Worm (Caenorhabditis elegans): ENCODE measurements around the gene srw-24.
"Not testable (repeated sequence)": the region's sequence is repeated elsewhere in the genome, so short reads cannot be mapped to it uniquely, and the experiment has no call there.

srw-24 gene

DNA sequence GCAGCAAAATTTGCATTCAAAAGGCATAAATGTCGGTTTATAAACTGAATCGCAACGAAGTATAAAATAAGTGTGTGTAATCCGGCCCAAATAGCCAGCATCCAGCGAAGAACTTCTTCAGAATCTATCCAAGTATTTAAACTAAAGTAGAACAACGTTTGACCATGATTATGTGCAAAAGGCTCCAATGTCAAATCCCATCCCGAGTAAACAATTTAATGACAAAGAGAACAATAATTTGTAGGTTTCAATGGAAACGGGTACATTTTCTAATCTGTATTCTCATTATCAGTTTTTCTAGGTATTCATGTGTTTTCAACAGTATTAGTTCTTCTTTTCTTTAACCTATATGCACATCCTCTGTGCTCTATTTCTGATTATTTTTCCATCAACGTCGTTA lies 16.1 kb upstream of the srw-24 start, which contains the start of gene C41G6.12:
Gene C41G6.12 (minus strand): TSS at position 101 of the 400 bp plus-strand sequence.
- not testable (repeated sequence) for TF ChIP-seq nhr-21, nhr-129, nhr-77 (tag; optimal IDR thresholded peaks at IDR 0.05)

DNA sequence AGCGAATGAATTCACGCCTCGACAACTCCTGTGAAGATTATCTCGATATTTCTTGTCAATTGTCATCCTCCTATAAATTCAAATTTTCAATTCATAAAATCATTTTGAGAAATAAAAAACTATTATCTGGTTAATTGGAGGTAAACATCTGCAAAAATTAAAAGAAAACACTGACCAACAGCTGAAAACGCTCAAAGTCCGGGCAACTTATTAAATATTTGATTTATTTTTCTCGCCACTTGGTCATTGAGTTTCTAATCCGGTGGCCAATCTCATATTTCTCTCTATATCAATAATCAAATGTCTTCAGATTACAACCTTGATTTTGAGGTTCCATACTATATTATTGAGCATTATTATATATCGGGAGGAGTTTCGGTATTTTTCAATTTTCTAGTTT lies 11.9 kb upstream of the srw-24 start, which contains the start of gene sri-24:
Gene sri-24 (plus strand): TSS at position 301 of the 400 bp plus-strand sequence.
- not testable (repeated sequence) for TF ChIP-seq unc-39, nhr-129, nhr-23 (tag; optimal IDR thresholded peaks at IDR 0.05)

DNA sequence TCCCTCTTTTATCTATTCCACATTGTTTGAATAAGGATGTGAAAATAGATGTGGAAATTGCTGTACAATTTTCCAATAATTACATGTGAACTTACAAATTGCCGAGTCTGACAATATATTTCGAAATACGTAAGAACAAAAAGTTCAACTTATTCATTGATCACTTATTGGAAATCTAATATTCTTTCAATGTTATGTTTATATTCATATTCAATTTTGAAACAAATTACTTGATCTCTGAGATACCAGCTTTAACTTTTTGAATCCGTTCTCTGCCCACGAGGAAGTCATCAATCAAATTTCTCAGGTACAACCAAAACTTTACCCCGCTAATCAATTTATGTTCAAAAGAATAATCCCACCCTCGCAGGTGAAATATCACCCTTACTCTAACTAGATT lies 8.6 kb upstream of the srw-24 start, which contains the start of gene sri-26:
Gene sri-26 (plus strand): TSS at position 301 of the 400 bp plus-strand sequence.
- not testable (repeated sequence) for TF ChIP-seq mbf-1, fos-1, crh-2 (tag; optimal IDR thresholded peaks at IDR 0.05)

DNA sequence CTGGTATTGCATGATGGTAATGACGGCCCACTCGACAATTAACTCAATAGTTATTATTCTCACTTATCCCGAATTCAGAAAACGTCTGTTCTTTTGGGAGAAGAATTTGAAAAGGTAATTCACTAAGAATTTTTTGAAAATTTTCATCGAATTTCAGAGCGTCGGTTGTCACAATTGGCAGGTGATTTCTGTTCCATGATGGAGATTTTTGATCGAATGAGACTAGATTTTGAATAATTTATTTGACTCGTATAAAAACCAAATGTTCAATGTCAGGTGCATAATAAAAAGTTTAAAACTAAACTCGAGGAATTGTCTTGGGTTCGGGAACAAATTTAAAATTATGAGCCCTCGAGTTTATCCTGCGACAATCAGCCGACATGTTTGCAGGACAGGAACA lies 7.1 kb upstream of the srw-24 start, which contains the start of gene sri-25:
Gene sri-25 (plus strand): TSS at position 301 of the 400 bp plus-strand sequence.
- no peak for TF ChIP-seq R02D3.7 (tag; optimal IDR thresholded peaks at IDR 0.05)
- no peak for TF ChIP-seq peb-1 (tag; optimal IDR thresholded peaks at IDR 0.05)
- no peak for TF ChIP-seq mab-5 (tag; optimal IDR thresholded peaks at IDR 0.05)

DNA sequence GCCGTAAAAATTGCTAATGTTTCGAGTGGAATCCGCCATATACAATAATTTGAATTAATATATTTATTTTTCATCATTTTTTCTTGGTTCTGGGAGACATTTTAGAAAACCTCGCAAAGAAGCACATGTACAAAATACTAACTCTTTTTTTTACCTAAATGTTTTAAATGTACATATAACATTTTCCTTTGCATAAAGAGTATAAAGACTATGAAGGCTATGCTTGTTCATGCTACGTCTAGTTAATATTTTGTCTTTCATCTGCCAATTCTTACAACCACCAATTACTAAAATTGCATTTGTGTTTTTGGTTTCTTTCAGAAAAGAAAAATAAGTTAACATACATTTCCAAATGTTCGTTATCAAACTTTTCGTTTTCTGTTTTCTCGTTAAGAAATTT lies 2.4 kb upstream of the srw-24 start, which contains the start of gene irld-25:
Gene irld-25 (plus strand): TSS at position 301 of the 400 bp plus-strand sequence.
- no peak for TF ChIP-seq nhr-77 (tag; optimal IDR thresholded peaks at IDR 0.05)
- no peak for TF ChIP-seq mbf-1 (tag; optimal IDR thresholded peaks at IDR 0.05)
- no peak for TF ChIP-seq elt-1 (tag; optimal IDR thresholded peaks at IDR 0.05)
- no peak for TF ChIP-seq ceh-82 (tag; optimal IDR thresholded peaks at IDR 0.05)

DNA sequence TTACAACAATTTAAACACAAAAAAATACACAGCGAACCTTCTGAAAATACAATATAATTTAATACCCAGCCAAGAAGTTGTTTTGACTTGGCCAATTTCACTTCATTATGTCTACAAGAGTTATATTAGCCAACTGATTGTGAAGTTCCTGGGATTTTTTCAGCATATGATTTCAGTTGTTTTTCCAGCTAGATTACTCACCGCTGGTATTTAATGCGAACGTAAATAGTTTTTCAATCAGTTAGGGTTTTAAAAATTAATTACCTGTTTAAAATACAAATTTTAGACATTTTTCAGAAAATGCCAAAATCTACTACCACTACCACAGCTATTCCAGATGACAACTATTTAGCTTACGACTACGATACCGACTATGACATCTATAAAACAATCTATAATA lies 1.9 kb downstream of the srw-24 start, which contains the start of gene srw-14:
Gene srw-14 (plus strand): TSS at position 301 of the 400 bp plus-strand sequence.
- TF ChIP-seq peb-1 (tag; optimal IDR thresholded peaks at IDR 0.05) (no peak), unc-55 (GFP tag; optimal IDR thresholded peaks at IDR 0.05) (no peak), nhr-21 (tag; optimal IDR thresholded peaks at IDR 0.05) (no peak), ZK546.5 (tag; optimal IDR thresholded peaks at IDR 0.05) (no peak), ceh-16 (tag; optimal IDR thresholded peaks at IDR 0.05) (no peak), crh-2 (tag; optimal IDR thresholded peaks at IDR 0.05) (no peak), gmeb-1 (tag; optimal IDR thresholded peaks at IDR 0.05) (no peak), nhr-237 (tag; optimal IDR thresholded peaks at IDR 0.05) (no peak), mdl-1 (tag; optimal IDR thresholded peaks at IDR 0.05) (no peak), snpc-4 (tag; optimal IDR thresholded peaks at IDR 0.05) (no peak), zag-1 (tag; optimal IDR thresholded peaks at IDR 0.05) (no peak), lin-39 (tag; optimal IDR thresholded peaks at IDR 0.05) (no peak), elt-3 (tag; optimal IDR thresholded peaks at IDR 0.05) (no peak), F13H6.1 (tag; optimal IDR thresholded peaks at IDR 0.05) (no peak)

DNA sequence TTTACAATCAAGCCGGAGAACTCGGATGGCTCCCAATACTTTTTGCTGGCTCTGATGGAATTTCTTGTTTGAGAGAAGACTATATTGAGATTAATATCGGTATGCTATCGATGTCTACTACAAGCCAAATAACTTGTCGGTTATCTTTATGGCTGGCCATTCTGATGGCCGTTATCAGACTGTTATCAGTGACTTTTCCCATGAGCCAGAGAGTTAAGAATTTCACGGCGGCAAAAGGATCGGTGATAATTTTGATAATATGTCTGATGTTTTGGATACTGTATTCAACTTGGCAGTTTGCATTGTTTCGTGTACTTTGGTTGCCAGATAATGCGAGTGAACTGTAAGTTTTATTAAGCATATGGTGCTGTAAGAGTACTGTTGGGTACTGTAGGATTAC lies 2.4 kb downstream of the srw-24 start:
- TF ChIP-seq C34F6.9 (tag; optimal IDR thresholded peaks at IDR 0.05) (no peak), unc-39 (tag; optimal IDR thresholded peaks at IDR 0.05) (no peak), fos-1 (tag; optimal IDR thresholded peaks at IDR 0.05) (peak; percentile 74), blmp-1 (tag; optimal IDR thresholded peaks at IDR 0.05; ENCODE audit: insufficient read depth) (no peak)

DNA sequence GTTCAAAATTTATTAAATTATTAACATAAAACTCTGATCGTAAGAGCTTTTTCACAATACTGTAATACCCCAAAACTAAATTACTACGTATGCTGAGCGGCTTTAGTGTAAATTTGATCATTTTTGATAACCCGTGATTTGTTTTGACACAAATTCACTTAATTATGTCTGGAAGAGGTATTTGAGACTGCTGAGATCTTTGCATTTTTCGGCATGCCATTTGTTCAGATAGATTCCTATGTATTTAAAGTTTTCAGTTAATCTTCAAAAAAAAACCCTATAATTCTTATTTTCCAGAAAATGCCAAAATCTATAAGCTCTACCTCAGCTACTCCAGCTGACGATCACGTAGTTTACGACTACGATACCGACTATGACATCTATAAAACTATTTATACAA lies 6.5 kb downstream of the srw-24 start, which contains the start of gene srw-15:
Gene srw-15 (plus strand): TSS at position 301 of the 400 bp plus-strand sequence.
- no peak for TF ChIP-seq lin-39 (tag; optimal IDR thresholded peaks at IDR 0.05)
- no peak for TF ChIP-seq aly-2 (tag; optimal IDR thresholded peaks at IDR 0.05)
- TF ChIP-seq lin-13 (GFP tag; optimal IDR thresholded peaks at IDR 0.05), result no peak
- TF ChIP-seq ceh-82 (tag; optimal IDR thresholded peaks at IDR 0.05), result no peak
- no peak for TF ChIP-seq nhr-10 (tag; optimal IDR thresholded peaks at IDR 0.05)
- TF ChIP-seq nhr-77 (tag; optimal IDR thresholded peaks at IDR 0.05), result no peak
- no peak for TF ChIP-seq fos-1 (tag; optimal IDR thresholded peaks at IDR 0.05)
- TF ChIP-seq ztf-11 (tag; optimal IDR thresholded peaks at IDR 0.05), result no peak
- TF ChIP-seq ceh-16 (tag; optimal IDR thresholded peaks at IDR 0.05), result no peak
- no peak for TF ChIP-seq ZK546.5 (tag; optimal IDR thresholded peaks at IDR 0.05)
- TF ChIP-seq unc-55 (GFP tag; optimal IDR thresholded peaks at IDR 0.05), result no peak
- TF ChIP-seq alr-1 (tag; optimal IDR thresholded peaks at IDR 0.05), result no peak
- TF ChIP-seq gmeb-1 (tag; optimal IDR thresholded peaks at IDR 0.05), result no peak
- no peak for TF ChIP-seq egl-27 (tag; optimal IDR thresholded peaks at IDR 0.05)
- no peak for TF ChIP-seq C34F6.9 (tag; optimal IDR thresholded peaks at IDR 0.05)

Measured in whole organism, L2 larva.